Worm (Caenorhabditis elegans) whole organism, L3 larva: ENCODE measurements around the gene F22B3.7.

Source experiments
- ZK546.5 ChIP-seq: sonication (generic microtip); optimal IDR thresholded peaks from 2 replicates; lab custom pipeline; 2017; ENCODE audit warnings: missing biosample characterization, missing genetic modification characterization
- ama-1 ChIP-seq: fragments of 150-350 bp; optimal IDR thresholded peaks from 2 replicates; lab custom pipeline; 2018
- ceh-16 ChIP-seq: sonication (generic microtip); optimal IDR thresholded peaks from 2 replicates; lab custom pipeline; 2017; ENCODE audit warnings: missing biosample characterization, missing genetic modification characterization
- ceh-28 ChIP-seq: fragments of 150-350 bp; optimal IDR thresholded peaks from 2 replicates; lab custom pipeline; 2014; ENCODE audit warnings: missing biosample characterization, missing genetic modification reagents, missing genetic modification characterization
- ceh-82 ChIP-seq: fragments of 150-350 bp; optimal IDR thresholded peaks from 2 replicates; lab custom pipeline; 2014; ENCODE audit warnings: missing biosample characterization, missing genetic modification characterization
- ceh-9 ChIP-seq: sonication (generic microtip); optimal IDR thresholded peaks from 2 replicates; lab custom pipeline; 2018; ENCODE audit warnings: missing biosample characterization, missing genetic modification characterization
- daf-12 ChIP-seq: fragments of 150-350 bp; optimal IDR thresholded peaks from 2 replicates; lab custom pipeline; 2014; ENCODE audit warnings: missing biosample characterization, missing genetic modification reagents, missing genetic modification characterization
- egl-5 ChIP-seq: fragments of 150-350 bp; optimal IDR thresholded peaks from 2 replicates; lab custom pipeline; 2017; ENCODE audit warnings: missing biosample characterization, missing genetic modification reagents, missing genetic modification characterization, inconsistent platforms
- elt-2 ChIP-seq: sonication (generic microtip); optimal IDR thresholded peaks from 2 replicates; lab custom pipeline; 2016; ENCODE audit warnings: missing genetic modification reagents, mild to moderate bottlenecking, missing genetic modification characterization, missing compliant biosample characterization
- elt-3 ChIP-seq, 3 experiments: fragments of 150-350 bp in 1 of 3; sonication (generic microtip) in 2 of 3; optimal IDR thresholded peaks; 2 replicates in 2 of 3; 4 replicates in 1 of 3; lab custom pipeline; 2014 to 2017; ENCODE audit warnings: missing biosample characterization in 3 of 3, missing genetic modification characterization in 3 of 3
- eor-1 ChIP-seq, 2 experiments: fragments of 150-350 bp; optimal IDR thresholded peaks; 2 replicates each; lab custom pipeline; 2014 to 2018; ENCODE audit warnings: missing biosample characterization in 2 of 2, missing genetic modification characterization in 2 of 2
- fkh-10 ChIP-seq: sonication (generic microtip); optimal IDR thresholded peaks from 2 replicates; lab custom pipeline; 2017; ENCODE audit warnings: missing biosample characterization, missing genetic modification reagents, missing genetic modification characterization
- lin-15B ChIP-seq: fragments of 150-350 bp; optimal IDR thresholded peaks from 2 replicates; lab custom pipeline; 2014; ENCODE audit warnings: missing biosample characterization, missing genetic modification characterization
- lin-39 ChIP-seq: fragments of 150-350 bp; optimal IDR thresholded peaks from 2 replicates; lab custom pipeline; 2018; ENCODE audit warnings: missing biosample characterization, missing genetic modification reagents, missing genetic modification characterization
- lsy-12 ChIP-seq: sonication (generic microtip); optimal IDR thresholded peaks from 2 replicates; lab custom pipeline; 2016; ENCODE audit warnings: mild to moderate bottlenecking, missing genetic modification characterization, missing compliant biosample characterization
- mml-1 ChIP-seq: fragments of 150-350 bp; sonication (generic microtip); optimal IDR thresholded peaks from 3 replicates; lab custom pipeline; 2014; ENCODE audit warnings: missing biosample characterization, missing genetic modification characterization
- nfya-1 ChIP-seq: sonication (generic microtip); optimal IDR thresholded peaks from 2 replicates; lab custom pipeline; 2017; ENCODE audit warnings: missing genetic modification characterization, mild to moderate bottlenecking, missing compliant biosample characterization, antibody characterized with exemption, moderate library complexity; ENCODE audit not compliant: insufficient read depth
- nhr-11 ChIP-seq: fragments of 150-350 bp; optimal IDR thresholded peaks from 2 replicates; lab custom pipeline; 2014; ENCODE audit warnings: missing biosample characterization, missing genetic modification characterization
- nhr-12 ChIP-seq: fragments of 150-350 bp; optimal IDR thresholded peaks from 2 replicates; lab custom pipeline; 2014; ENCODE audit warnings: missing biosample characterization, missing genetic modification characterization
- nhr-23 ChIP-seq: fragments of 150-350 bp; optimal IDR thresholded peaks from 2 replicates; lab custom pipeline; 2014; ENCODE audit warnings: missing biosample characterization, missing genetic modification reagents, missing genetic modification characterization
- nhr-237 ChIP-seq: fragments of 150-350 bp; optimal IDR thresholded peaks from 2 replicates; lab custom pipeline; 2014; ENCODE audit warnings: missing biosample characterization, missing genetic modification characterization
- nhr-25 ChIP-seq: sonication (generic microtip); optimal IDR thresholded peaks from 2 replicates; lab custom pipeline; 2017; ENCODE audit warnings: missing biosample characterization, missing genetic modification characterization
- nhr-43 ChIP-seq: sonication (generic microtip); optimal IDR thresholded peaks from 2 replicates; lab custom pipeline; 2016; ENCODE audit warnings: mild to moderate bottlenecking, missing genetic modification characterization, missing compliant biosample characterization; ENCODE audit not compliant: poor library complexity, severe bottlenecking
- nhr-67 ChIP-seq: fragments of 150-350 bp; optimal IDR thresholded peaks from 2 replicates; lab custom pipeline; 2014; ENCODE audit warnings: missing biosample characterization, missing genetic modification characterization
- nhr-76 ChIP-seq: fragments of 150-350 bp; sonication (generic microtip); optimal IDR thresholded peaks from 5 replicates; lab custom pipeline; 2014; ENCODE audit warnings: missing biosample characterization, missing genetic modification characterization
- pha-4 ChIP-seq: fragments of 150-350 bp; optimal IDR thresholded peaks from 2 replicates; lab custom pipeline; 2014; ENCODE audit warnings: missing biosample characterization, missing genetic modification reagents, missing genetic modification characterization
- pqm-1 ChIP-seq: fragments of 150-350 bp; optimal IDR thresholded peaks from 2 replicates; lab custom pipeline; 2017; ENCODE audit warnings: missing biosample characterization, missing genetic modification characterization, inconsistent platforms
- sea-2 ChIP-seq: fragments of 150-350 bp; sonication (generic microtip); optimal IDR thresholded peaks from 4 replicates; lab custom pipeline; 2014; ENCODE audit warnings: missing biosample characterization, missing genetic modification reagents, missing genetic modification characterization
- skn-1 ChIP-seq: fragments of 150-350 bp; optimal IDR thresholded peaks from 2 replicates; lab custom pipeline; 2014; ENCODE audit warnings: missing biosample characterization, missing genetic modification characterization
- tbx-2 ChIP-seq: sonication (generic microtip); optimal IDR thresholded peaks from 2 replicates; lab custom pipeline; 2016; ENCODE audit warnings: mild to moderate bottlenecking, missing genetic modification characterization, missing compliant biosample characterization
- unc-39 ChIP-seq: sonication (generic microtip); optimal IDR thresholded peaks from 4 replicates; lab custom pipeline; 2017; ENCODE audit warnings: missing biosample characterization, missing genetic modification characterization
- unc-62 ChIP-seq: fragments of 150-350 bp; sonication (generic microtip); optimal IDR thresholded peaks from 4 replicates; lab custom pipeline; 2014; ENCODE audit warnings: missing biosample characterization, missing genetic modification reagents, missing genetic modification characterization
- zag-1 ChIP-seq: fragments of 150-350 bp; optimal IDR thresholded peaks from 2 replicates; lab custom pipeline; 2014; ENCODE audit warnings: missing biosample characterization, missing genetic modification characterization
- ztf-11 ChIP-seq: fragments of 150-350 bp; optimal IDR thresholded peaks from 2 replicates; lab custom pipeline; 2014; ENCODE audit warnings: missing biosample characterization, missing genetic modification characterization
- ztf-4 ChIP-seq: fragments of 150-350 bp; optimal IDR thresholded peaks from 2 replicates; lab custom pipeline; 2014; ENCODE audit warnings: missing biosample characterization, missing genetic modification characterization

The F22B3.7 gene

DNA sequence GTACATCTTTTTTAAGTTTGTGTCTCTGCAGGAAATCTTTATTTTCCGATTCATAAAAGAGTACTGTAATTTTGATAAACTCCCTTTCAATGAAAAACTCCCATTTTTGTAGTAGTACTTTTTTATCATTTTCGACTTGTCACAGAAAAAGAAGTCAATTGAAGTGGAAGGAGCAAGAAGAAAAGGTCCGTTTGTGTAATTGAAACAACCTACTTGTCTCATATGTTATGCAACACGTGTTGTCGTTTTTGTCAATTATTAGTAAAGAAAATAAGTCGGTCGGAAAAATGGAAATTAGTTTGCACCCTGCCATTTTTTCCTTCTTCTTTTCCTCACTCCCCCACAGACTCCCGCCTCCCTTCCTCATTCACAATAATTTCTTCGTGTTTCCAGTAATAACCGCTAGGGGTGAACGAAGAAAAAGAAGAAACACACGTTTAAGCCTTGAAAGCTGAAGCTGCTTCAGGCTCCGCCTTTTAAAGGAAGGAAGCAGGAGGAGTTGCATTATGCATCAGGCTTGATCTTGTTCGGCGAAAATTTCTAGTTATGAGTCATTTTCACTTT, 37.2 kb upstream of the F22B3.7 start:
- TF ChIP-seq nhr-11: no peak
- TF ChIP-seq nfya-1: peak; percentile 13
- TF ChIP-seq, all 47 proteins: peak for 1

DNA sequence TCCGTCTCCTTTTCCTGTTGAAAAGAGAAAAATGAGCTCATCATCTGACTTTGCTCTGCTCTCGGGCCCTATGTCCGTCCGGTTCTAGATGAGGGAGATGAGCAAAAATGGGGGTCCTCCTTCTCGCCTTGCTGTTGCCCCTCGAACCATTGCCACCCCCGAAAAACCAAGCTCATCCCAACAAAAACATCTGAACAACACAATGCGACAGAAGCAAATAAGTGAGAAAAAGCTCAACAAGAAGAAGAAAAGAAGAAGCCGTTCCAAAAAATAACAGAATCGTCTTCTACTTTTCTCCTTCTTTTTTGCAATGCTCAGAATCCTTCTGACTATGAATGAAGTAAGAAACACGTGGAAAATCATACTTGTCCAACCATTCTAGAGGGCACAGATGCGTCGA, 34.2 kb upstream of the F22B3.7 start:
- TF ChIP-seq elt-3 (tag; optimal IDR thresholded peaks at IDR 0.05; lab: Kevin White, UChicago) (no peak), egl-5 (no peak), daf-12 (tag; lab: Kevin White, UChicago) (no peak), lsy-12 (tag; lab: Kevin White, UChicago) (no peak), zag-1 (no peak), fkh-10 (GFP tag; lab: Kevin White, UChicago) (no peak), ceh-16 (no peak), ceh-28 (tag; lab: Kevin White, UChicago) (no peak), nhr-12 (no peak), nhr-43 (no peak), nhr-237 (no peak), ama-1 (lab: Kevin White, UChicago) (no peak), ztf-11 (tag; lab: Kevin White, UChicago) (no peak), tbx-2 (tag; lab: Kevin White, UChicago) (no peak), nhr-67 (tag; lab: Kevin White, UChicago) (no peak), eor-1 (tag; optimal IDR thresholded peaks at IDR 0.05; lab: Kevin White, UChicago) (no peak)
- TF ChIP-seq, all 47 proteins: peak for 0

DNA sequence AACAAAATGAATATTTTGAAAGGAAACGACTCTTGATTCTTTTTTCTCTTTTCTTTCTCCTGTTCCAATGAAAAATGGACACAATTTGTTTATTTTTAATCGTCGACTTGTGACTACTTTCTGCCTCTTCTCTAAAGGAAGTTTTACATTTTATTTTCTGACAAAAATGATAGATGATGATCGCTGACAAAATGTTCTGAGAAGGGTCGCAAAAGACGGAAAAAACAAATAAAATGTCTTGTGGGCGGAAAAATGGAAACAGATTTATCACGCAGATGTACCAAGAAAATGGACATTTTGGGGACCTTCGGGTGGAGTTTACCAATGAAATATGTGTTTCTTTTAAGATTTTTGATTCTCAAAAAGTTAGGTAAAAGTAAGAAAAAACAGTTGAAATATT, 31.3 kb upstream of the F22B3.7 start:
- TF ChIP-seq lin-39 (peak; percentile 55), nhr-25 (tag; lab: Kevin White, UChicago) (no peak), fkh-10 (GFP tag; lab: Kevin White, UChicago) (no peak), ZK546.5 (no peak), egl-5 (no peak), unc-39 (tag; lab: Kevin White, UChicago) (no peak), ceh-9 (tag; lab: Kevin White, UChicago) (no peak)

DNA sequence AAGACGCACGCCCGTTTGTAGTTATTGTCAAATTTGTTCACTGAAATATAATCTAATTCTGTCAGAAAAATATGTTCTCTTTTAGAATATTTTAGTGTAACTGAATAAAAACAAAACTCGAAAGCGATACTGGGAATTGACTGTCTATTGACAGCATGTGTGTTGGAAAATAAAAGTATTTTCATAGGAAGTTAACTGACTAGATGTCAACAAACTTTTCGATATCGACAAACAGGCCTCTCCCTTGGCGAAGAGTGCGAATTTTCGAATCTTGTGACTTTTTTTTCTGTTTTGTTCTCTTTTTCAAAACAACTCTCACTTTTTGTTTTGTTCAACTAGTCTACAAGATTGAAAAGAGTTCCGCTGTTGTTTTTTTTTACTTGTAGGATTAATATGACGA, 16.7 kb upstream of the F22B3.7 start:
- peak; percentile 89 for TF ChIP-seq pha-4 (tag; lab: Kevin White, UChicago)
- TF ChIP-seq pqm-1 (tag; lab: Kevin White, UChicago): no peak

DNA sequence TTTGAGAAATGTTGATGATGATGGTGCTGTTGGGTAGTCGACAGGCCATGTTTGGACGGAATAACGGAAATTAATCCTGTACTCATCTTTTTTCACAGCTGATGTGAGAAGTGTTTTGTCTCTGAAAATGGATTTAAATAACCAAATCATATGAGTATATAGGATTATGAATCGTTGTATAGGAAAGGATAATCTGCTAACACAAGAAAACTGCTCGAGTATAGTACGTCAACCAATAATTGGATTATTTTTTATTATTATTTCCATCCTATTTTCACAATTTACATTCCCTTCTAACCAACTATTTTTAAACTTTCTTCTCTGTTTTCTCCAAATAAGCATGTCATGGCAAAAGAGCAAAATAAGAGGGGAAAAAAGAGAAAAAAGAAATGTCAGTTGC, 14.2 kb upstream of the F22B3.7 start:
- no peak for TF ChIP-seq sea-2 (GFP tag; lab: Kevin White, UChicago)
- no peak for TF ChIP-seq nhr-23 (tag; lab: Kevin White, UChicago)
- TF ChIP-seq skn-1: no peak
- TF ChIP-seq egl-5: no peak
- no peak for TF ChIP-seq nhr-25 (tag; lab: Kevin White, UChicago)
- TF ChIP-seq ceh-16: no peak
- TF ChIP-seq nhr-76 (tag; lab: Kevin White, UChicago): no peak
- TF ChIP-seq ztf-4 (tag; lab: Kevin White, UChicago): no peak
- TF ChIP-seq unc-62: no peak
- no peak for TF ChIP-seq lsy-12 (tag; lab: Kevin White, UChicago)

DNA sequence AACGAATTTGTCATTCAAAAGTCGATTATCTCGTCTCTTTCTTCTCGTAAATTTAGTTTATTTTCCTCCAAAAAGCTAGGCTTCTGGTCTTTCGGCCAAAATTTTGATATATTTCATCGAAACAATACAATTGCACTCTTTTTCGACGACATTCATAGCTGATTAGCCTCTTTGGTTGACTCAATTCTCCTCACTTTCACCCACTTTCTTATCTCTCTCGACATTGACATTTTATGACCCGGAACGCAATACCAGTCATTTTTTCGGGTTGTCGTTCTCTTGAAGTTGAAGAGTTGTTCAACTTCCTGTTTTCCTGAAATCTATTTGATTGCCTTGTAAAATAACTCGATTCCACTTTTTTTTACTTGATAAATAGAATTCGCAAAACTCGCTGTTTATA, 13.0 kb upstream of the F22B3.7 start:
- peak; percentile 19 for TF ChIP-seq egl-5
- no peak for TF ChIP-seq zag-1
- peak; percentile 64 for TF ChIP-seq elt-2 (tag; lab: Kevin White, UChicago)
- TF ChIP-seq lin-15B: no peak
- no peak for TF ChIP-seq nhr-12
- no peak for TF ChIP-seq nhr-25 (tag; lab: Kevin White, UChicago)
- no peak for TF ChIP-seq elt-3 (tag; optimal IDR thresholded peaks at IDR 0.05; lab: Kevin White, UChicago)
- no peak for TF ChIP-seq unc-39 (tag; lab: Kevin White, UChicago)
- no peak for TF ChIP-seq tbx-2 (tag; lab: Kevin White, UChicago)
- TF ChIP-seq ztf-11 (tag; lab: Kevin White, UChicago): no peak
- TF ChIP-seq ceh-82: no peak
- TF ChIP-seq nhr-23 (tag; lab: Kevin White, UChicago): no peak
- TF ChIP-seq mml-1 (tag; lab: Kevin White, UChicago): no peak
